Worm (Caenorhabditis elegans) whole organism, L4/young adult: Measurements from ENCODE around the gene ZK637.4.

ENCODE experiments used
- W03F9.2 ChIP-seq: fragments of 150-350 bp; optimal IDR thresholded peaks from 2 replicates; lab custom pipeline; 2014; ENCODE audit warnings: missing biosample characterization, missing genetic modification characterization
- dao-5 ChIP-seq: sonication (generic microtip); optimal IDR thresholded peaks from 2 replicates; lab custom pipeline; 2016; ENCODE audit warnings: missing genotype, missing genetic modification characterization, moderate library complexity, missing compliant biosample characterization
- him-1 ChIP-seq: sonication (generic microtip); optimal IDR thresholded peaks from 2 replicates; lab custom pipeline; 2016; ENCODE audit warnings: missing genotype, missing genetic modification reagents, missing genetic modification characterization, missing compliant biosample characterization

The ZK637.4 gene

DNA sequence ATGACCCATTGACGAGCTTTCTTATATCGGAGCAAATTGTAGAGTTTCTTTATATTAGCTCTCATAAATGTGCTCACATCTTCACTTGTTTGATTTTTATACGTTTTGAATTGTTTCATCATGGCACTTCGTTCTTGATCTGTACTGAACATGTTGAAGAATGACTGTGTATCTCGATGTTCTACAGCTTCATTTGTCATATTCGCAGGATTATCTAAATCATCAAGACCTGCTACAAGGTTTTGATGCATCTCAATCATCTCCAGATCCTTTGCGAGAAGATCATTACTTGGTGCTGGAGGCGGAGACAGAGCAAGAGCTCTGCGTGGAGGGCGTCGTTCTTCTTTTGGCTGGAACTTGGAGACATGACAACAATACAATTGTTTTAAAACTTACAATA is 9.7 kb downstream of the ZK637.4 start:
- no peak for TF ChIP-seq him-1 (tag; lab: Kevin White, UChicago)
- TF ChIP-seq dao-5 (tag; lab: Kevin White, UChicago): no peak
- no peak for TF ChIP-seq W03F9.2 (tag; lab: Kevin White, UChicago)

DNA sequence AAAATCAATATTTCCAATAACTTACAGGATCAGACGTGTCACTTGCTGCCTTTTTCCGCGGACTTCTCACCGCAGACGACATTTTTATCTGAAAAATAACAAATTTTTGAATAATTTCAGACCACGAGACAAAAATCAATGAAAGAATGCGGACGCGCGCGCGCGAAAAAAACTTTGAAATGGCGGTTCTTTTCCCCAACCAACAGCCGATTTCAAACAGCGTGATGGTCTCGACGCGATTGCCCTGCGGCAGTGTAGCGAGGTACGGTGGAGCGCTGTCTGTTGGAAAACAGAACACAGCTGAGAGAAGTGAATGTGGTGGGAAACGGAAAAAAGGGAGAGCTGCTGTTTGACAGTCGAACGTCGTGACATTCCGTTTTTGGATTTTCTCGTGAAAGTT is 10.5 kb downstream of the ZK637.4 start, which contains the start of gene lin-9:
lin-9 (minus strand) TSS at position 88 of the 400 bp plus-strand sequence.
- peak; percentile 87 for TF ChIP-seq him-1 (tag; lab: Kevin White, UChicago)
- no peak for TF ChIP-seq dao-5 (tag; lab: Kevin White, UChicago)
- TF ChIP-seq W03F9.2 (tag; lab: Kevin White, UChicago): peak; percentile 97

DNA sequence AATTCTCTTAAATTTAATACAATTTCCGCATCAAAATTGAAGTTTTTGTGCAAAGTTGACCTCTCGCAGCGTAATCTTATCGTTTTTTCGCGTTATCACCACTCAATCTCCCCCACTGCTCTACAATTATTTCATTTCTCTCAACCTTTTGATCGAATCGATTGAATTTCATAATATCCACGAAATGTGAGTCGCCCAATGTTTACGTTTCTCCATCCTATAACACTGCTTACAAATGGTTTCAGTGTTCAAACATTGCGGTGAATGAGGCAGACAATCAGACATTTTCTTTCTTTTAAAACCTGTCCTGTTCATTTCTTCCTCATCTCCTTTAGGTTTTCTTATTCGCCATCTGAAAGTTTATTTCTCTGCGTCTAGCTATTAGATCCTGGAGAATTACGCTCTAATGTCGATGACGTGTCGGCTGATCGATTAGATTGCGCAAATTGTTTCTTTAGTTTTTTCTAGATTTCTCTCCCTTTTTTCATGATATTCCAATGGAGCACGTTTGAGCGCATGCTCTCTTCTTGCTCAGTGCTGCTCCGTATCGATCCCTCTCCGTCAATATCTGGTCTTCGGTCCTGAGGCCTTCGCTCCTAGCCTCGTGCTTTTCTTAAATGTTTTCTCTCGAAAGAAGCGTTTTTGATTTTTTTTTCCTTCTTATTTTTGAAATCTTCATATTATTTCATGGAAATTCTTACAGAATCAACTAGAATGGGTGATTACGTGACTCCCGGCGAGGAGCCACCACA is 11.5 kb downstream of the ZK637.4 start, which contains the start of gene unc-32:
unc-32 (plus strand) TSS at position 702 of the 752 bp plus-strand sequence.
- TF ChIP-seq W03F9.2 (tag; lab: Kevin White, UChicago): no peak
- TF ChIP-seq him-1 (tag; lab: Kevin White, UChicago): peak; percentile 4

DNA sequence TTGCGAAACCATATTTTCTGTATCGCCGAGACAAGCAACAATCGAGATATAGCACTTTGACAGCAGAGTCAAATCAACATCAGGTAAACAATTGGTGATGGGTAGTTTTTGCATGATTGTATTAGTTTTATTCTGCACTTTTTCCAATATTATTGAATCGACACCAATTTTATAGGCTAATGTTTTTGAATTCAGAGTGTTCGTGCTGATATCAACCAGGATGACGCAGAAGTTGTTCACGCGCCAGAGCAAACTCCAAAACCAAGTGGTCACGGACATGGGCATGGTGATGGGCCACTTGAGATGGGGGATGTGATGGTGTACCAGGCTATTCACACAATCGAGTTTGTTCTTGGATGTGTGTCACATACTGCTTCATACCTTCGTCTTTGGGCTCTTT is 16.6 kb downstream of the ZK637.4 start:
- no peak for TF ChIP-seq W03F9.2 (tag; lab: Kevin White, UChicago)
- no peak for TF ChIP-seq him-1 (tag; lab: Kevin White, UChicago)
- TF ChIP-seq dao-5 (tag; lab: Kevin White, UChicago): no peak

DNA sequence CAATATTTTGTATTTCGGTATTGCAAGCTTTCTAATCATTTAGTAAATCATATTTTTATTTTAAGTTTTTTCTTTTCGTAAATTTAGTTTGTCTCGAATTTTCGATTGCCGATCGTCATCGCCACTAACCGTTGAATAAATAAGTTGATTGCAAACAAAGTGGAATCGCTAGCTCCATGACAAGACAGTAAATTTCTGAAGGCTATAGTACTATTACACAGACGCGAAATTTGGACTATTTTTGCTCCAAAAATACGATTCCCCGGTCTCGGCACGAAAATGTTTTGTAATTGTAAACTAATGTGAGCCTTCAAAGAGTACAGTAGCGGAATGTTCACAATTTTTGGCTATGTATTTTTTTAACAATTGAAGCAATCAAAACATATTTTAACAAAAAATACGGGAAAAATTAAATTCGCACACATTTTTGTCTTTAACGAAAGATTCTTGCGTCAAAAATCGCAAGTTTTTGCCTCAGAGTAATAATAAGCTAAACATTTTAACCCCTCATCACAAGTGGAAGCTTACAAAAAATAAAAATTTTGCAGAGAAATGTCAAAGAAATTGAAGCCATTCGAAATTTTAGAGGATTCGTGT is 18.1 kb downstream of the ZK637.4 start, which contains the start of gene tpk-1:
tpk-1 (plus strand) TSS at position 547 of the 597 bp plus-strand sequence.
- TF ChIP-seq him-1 (tag; lab: Kevin White, UChicago) (peak; percentile 26), dao-5 (tag; lab: Kevin White, UChicago) (no peak), W03F9.2 (tag; lab: Kevin White, UChicago) (no peak)

DNA sequence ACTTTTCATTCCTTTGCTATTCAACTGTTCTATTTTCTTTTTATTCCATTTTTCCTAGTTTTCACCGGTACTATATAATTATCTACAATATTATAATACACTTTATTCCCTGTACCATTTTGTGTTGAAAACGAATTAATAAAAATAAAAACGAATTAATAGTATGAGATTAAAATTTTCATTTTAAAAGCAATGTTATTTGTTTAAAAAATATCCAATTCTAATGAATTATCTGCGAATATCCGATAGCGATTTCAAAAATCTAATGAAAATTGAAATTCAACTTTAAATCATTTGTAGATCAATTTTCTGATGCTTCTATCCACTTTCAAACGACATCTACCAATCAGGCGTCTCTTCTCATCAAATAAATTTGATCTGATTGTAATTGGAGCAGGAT is 19.9 kb downstream of the ZK637.4 start, which contains the start of gene trxr-2:
trxr-2 (plus strand) TSS at position 301 of the 400 bp plus-strand sequence.
- TF ChIP-seq him-1 (tag; lab: Kevin White, UChicago): no peak
- TF ChIP-seq dao-5 (tag; lab: Kevin White, UChicago): no peak
- TF ChIP-seq W03F9.2 (tag; lab: Kevin White, UChicago): no peak

DNA sequence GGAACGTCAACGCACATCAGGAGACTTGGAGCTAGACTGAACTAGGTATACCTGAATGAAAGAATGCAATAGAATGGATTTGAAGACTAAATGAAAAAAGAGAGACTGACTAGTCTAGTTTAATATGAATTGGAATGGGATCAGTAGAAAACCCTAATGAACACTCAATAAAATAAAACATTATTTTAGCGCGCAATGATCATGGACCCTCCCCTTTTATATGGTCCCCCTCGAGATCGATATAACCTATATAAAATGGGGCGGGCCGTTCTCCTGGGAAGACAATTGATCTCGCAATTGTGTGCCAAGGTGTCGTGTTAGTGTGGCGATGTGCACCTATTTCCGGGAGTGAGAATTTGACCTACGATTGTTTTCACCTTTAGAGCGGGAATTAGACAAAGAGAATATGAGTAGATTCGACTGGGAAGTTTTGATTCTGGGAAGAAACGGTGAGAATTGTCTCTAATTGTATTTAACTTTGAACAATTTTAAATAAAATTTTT is 24.4 kb downstream of the ZK637.4 start, which contains the start of gene cdc-25.3:
cdc-25.3 (minus strand) TSS at position 51 of the 503 bp plus-strand sequence.
- TF ChIP-seq him-1 (tag; lab: Kevin White, UChicago) (no peak), W03F9.2 (tag; lab: Kevin White, UChicago) (no peak), dao-5 (tag; lab: Kevin White, UChicago) (no peak)

DNA sequence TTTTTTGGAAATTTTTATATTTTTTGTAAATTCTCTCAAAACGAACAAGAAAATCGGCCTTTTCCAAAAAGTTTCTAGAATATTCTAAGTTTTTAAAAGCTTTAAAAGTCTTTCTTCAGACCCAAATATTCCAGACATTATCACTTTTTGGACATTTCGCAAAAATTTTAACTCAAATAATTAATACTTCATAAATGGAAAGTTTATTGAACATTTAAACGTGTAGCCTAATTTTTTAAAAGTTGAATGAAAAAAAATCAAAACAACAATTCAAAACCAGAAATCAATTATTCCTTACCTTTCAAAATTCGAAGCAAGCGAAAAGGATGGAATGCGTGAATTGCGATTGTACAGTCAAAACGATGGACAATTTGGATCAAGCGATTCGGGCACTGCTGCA is 26.2 kb downstream of the ZK637.4 start, which contains the start of gene ZK637.15:
ZK637.15 (plus strand) TSS at position 301 of the 400 bp plus-strand sequence.
- TF ChIP-seq W03F9.2 (tag; lab: Kevin White, UChicago): no peak
- TF ChIP-seq dao-5 (tag; lab: Kevin White, UChicago): no peak
- TF ChIP-seq him-1 (tag; lab: Kevin White, UChicago): no peak

DNA sequence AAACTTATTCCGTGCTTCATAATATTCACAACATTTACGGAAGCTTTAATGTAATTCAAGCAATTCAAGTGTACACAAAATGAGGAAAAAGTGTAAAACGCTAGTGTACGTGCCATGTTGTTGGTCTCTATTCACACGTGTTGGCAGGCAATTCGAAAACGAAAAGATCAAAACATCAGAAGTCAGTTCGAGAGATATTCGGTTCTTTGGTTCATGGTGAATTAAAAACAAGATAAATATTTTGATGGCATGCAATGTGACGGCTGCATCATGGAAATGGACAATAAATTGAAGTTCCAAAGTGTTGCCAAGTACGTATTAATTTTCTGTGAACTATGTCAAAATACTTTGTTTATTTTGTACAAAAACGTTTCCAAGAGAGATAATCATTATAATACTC is 28.5 kb downstream of the ZK637.4 start:
- no peak for TF ChIP-seq W03F9.2 (tag; lab: Kevin White, UChicago)
- TF ChIP-seq him-1 (tag; lab: Kevin White, UChicago): no peak
- TF ChIP-seq dao-5 (tag; lab: Kevin White, UChicago): no peak

DNA sequence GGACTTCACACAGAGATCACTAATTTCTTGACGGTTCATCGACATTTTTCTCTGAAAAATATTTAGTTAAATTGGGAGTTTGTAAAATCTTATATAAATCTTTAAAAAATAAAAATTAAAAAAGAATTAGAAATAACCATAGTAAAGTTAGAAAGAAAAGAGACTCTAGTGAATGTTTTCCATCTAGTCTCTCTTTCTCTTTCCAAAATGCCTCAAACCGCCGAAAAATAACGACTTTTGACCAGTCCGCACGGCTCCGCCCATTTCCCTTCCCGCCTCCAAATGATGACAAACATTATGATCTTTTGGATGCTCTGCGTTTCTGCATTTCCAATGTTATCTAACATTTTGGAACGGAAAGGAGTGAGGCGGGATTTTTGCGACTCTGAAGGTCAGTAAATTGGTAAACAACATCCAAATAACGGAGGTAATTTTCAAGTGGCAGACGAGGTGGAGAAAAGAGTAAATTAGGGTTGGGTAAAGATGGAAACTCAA is 29.7 kb downstream of the ZK637.4 start, which contains the start of gene glb-1:
glb-1 (minus strand) TSS at position 51 of the 495 bp plus-strand sequence.
- TF ChIP-seq him-1 (tag; lab: Kevin White, UChicago) (no peak), dao-5 (tag; lab: Kevin White, UChicago) (no peak), W03F9.2 (tag; lab: Kevin White, UChicago) (no peak)

DNA sequence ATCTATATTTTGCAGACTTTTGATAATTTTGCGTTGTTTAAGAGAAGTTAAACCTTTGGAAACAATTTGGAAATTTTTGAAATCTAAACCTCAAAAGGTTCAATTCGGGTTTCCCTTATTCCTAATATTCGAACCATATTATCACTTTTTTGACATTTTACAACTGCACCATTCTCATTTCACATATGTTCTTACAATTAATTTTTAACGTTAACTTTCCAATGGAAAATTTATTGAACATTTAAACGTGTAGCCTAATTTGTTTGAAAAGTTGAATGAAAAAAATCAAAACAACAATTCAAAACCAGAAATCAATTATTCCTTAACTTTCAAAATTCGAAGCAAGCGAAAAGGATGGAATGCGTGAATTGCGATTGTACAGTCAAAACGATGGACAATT is 30.4 kb downstream of the ZK637.4 start, which contains the start of gene ZK637.12:
ZK637.12 (plus strand) TSS at position 301 of the 400 bp plus-strand sequence.
- TF ChIP-seq dao-5 (tag; lab: Kevin White, UChicago) (no peak), W03F9.2 (tag; lab: Kevin White, UChicago) (no peak), him-1 (tag; lab: Kevin White, UChicago) (no peak)

DNA sequence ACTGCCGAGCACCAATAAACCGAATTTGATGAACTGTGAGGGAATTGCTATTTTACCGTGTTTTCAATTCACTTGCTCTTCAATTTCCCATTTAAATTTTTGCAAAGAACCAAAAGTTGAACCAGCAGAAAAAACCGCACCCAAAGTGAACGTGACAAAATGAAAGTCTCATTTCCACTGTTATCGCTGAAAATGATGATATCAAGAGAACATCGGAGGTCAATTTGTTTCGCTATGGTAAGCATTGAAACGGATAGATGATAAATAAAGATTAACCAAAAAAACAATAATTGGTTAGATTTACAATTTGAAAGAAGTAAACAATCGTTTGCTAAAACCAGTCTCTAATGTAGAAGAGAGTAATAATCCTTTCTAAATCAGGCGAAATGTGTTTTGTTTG is 32.0 kb downstream of the ZK637.4 start:
- TF ChIP-seq him-1 (tag; lab: Kevin White, UChicago): no peak
- TF ChIP-seq dao-5 (tag; lab: Kevin White, UChicago): no peak
- no peak for TF ChIP-seq W03F9.2 (tag; lab: Kevin White, UChicago)

DNA sequence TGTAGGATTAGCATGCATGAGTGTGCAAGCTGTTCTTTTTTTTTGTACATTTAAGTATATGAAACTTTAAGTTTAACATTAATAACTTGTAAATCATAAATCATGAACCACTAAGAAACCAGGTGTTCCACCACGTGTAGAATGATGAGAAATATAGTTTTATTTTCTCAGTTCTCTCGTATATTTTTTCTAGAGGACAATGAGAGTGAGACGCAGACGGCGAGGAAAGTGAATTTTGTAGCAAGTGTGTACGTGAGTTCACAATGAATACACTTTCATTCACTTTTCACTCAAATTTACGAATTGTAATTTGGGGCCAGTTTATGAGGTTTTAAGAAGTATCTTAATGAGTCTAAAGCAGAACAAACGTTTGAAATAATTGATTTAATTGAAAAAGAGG is 32.9 kb downstream of the ZK637.4 start:
- no peak for TF ChIP-seq W03F9.2 (tag; lab: Kevin White, UChicago)
- TF ChIP-seq him-1 (tag; lab: Kevin White, UChicago): no peak
- TF ChIP-seq dao-5 (tag; lab: Kevin White, UChicago): no peak
